Fruit fly (Drosophila melanogaster): Measurements from ENCODE around the gene dnt.
A peak's percentile ranks its signal among the peaks of the same experiment; 100 is the strongest.

The dnt gene

DNA sequence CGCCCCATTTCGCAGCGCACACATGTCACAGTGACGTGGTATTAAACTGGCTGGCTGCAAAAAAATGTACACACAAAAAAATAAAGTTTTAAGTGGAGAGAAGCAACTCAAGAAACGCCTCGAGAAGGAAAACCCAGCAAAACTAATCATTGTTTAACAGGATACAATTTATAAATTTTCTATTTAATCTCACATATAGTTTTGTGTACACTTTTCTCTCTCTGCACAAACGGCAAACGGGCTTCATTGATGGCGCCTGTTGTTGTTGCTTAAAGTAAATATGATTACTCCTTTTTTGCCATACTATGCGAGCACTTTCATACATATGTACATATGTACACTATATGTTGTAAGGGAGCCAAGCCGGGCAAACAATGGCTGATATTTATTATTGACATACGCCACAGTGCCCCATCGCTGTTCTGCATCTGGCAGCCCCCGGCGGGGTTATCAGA is 5.0 kb downstream of the dnt start (continued):
- no peak for TF ChIP-seq bigmax (GFP tag; optimal IDR thresholded peaks at IDR 0.05)
- peak; percentile 43 for TF ChIP-seq pum (GFP tag; optimal IDR thresholded peaks at IDR 0.05)
- peak; percentile 51 for TF ChIP-seq CG4404 (GFP tag; IDR thresholded peaks at IDR 0.05)
- no peak for TF ChIP-seq Nf-YC (tag; optimal IDR thresholded peaks at IDR 0.05)
- TF ChIP-seq prd (optimal IDR thresholded peaks at IDR 0.05): no peak
- TF ChIP-seq prd (GFP tag; IDR thresholded peaks at IDR 0.05): peak; percentile 79; the same call in 2 of the 3 replicates
- no peak for TF ChIP-seq klu (GFP tag; IDR thresholded peaks at IDR 0.05)
- peak; percentile 26 for TF ChIP-seq CG12104 (GFP tag; optimal IDR thresholded peaks at IDR 0.05)
- TF ChIP-seq BtbVII (GFP tag; optimal IDR thresholded peaks at IDR 0.05): no peak
- TF ChIP-seq CG6654 (GFP tag; optimal IDR thresholded peaks at IDR 0.05): no peak
- peak; percentile 36 for TF ChIP-seq CG16815 (GFP tag; optimal IDR thresholded peaks at IDR 0.05)
- TF ChIP-seq Opbp (GFP tag; IDR thresholded peaks at IDR 0.05; ENCODE audit: partially characterized antibody): no peak
- no peak for TF ChIP-seq CG2120 (GFP tag; optimal IDR thresholded peaks at IDR 0.05)
- no peak for TF ChIP-seq sd (tag; optimal IDR thresholded peaks at IDR 0.05)
- TF ChIP-seq Fer3 (tag; optimal IDR thresholded peaks at IDR 0.05): no peak
- no peak for TF ChIP-seq CG12769 (tag; optimal IDR thresholded peaks at IDR 0.05)
- TF ChIP-seq pho (GFP tag; optimal IDR thresholded peaks at IDR 0.05): no peak
- no peak for TF ChIP-seq vfl (GFP tag; optimal IDR thresholded peaks at IDR 0.05)
- TF ChIP-seq CG3281 (GFP tag; optimal IDR thresholded peaks at IDR 0.05): no peak
- peak; percentile 88 for TF ChIP-seq CG15696 (tag; optimal IDR thresholded peaks at IDR 0.05)
- TF ChIP-seq Usf (GFP tag; optimal IDR thresholded peaks at IDR 0.05): no peak
- TF ChIP-seq Awh (GFP tag; IDR thresholded peaks at IDR 0.05): 0 out of 2 replicates have a peak, but pooled peaks have one; percentile 27
- peak; percentile 44 for TF ChIP-seq chn (GFP tag; optimal IDR thresholded peaks at IDR 0.05)
- TF ChIP-seq CG11093 (GFP tag; IDR thresholded peaks at IDR 0.05): 0 out of 3 replicates have a peak, but pooled peaks have one; percentile 44
- TF ChIP-seq CG8944 (GFP tag; optimal IDR thresholded peaks at IDR 0.05): peak; percentile 54
- TF ChIP-seq Doc3 (GFP tag; IDR thresholded peaks at IDR 0.05; ENCODE audit: partially characterized antibody): no peak
- TF ChIP-seq CG15011 (GFP tag; optimal IDR thresholded peaks at IDR 0.05): no peak
- TF ChIP-seq Oaz (GFP tag; IDR thresholded peaks at IDR 0.05): no peak
- peak; percentile 33 for TF ChIP-seq CG15601 (tag; optimal IDR thresholded peaks at IDR 0.05)
- TF ChIP-seq nerfin-1 (tag; optimal IDR thresholded peaks at IDR 0.05): peak; percentile 28
- TF ChIP-seq cato (GFP tag; optimal IDR thresholded peaks at IDR 0.05; ENCODE audit: borderline replicate concordance): no peak
- TF ChIP-seq Ets97D (GFP tag; optimal IDR thresholded peaks at IDR 0.05): peak; percentile 10
- no peak for TF ChIP-seq al (GFP tag; IDR thresholded peaks at IDR 0.05)
- TF ChIP-seq CG2678 (tag; optimal IDR thresholded peaks at IDR 0.05): peak; percentile 47
- TF ChIP-seq salm (tag; optimal IDR thresholded peaks at IDR 0.05): no peak
- TF ChIP-seq pb (GFP tag; optimal IDR thresholded peaks at IDR 0.05): no peak
- TF ChIP-seq CG12071 (GFP tag; optimal IDR thresholded peaks at IDR 0.05): peak; percentile 15
- TF ChIP-seq CG11398 (GFP tag; optimal IDR thresholded peaks at IDR 0.05): peak; percentile 55
- peak; percentile 53; the same call in 2 of the 3 replicates for TF ChIP-seq CG11695 (GFP tag; IDR thresholded peaks at IDR 0.05)
- TF ChIP-seq inv (GFP tag; IDR thresholded peaks at IDR 0.05; ENCODE audit: partially characterized antibody): no peak
- no peak for TF ChIP-seq bowl (GFP tag; IDR thresholded peaks at IDR 0.05)
- TF ChIP-seq ato (GFP tag; IDR thresholded peaks at IDR 0.05; ENCODE audit: partially characterized antibody): no peak
- TF ChIP-seq ac (GFP tag; optimal IDR thresholded peaks at IDR 0.05): peak; percentile 77
- TF ChIP-seq rib (GFP tag; IDR thresholded peaks at IDR 0.05): no peak
- peak; percentile 42 for TF ChIP-seq Hr3 (GFP tag; optimal IDR thresholded peaks at IDR 0.05)
- TF ChIP-seq nom (GFP tag; optimal IDR thresholded peaks at IDR 0.05): peak; percentile 62
- TF ChIP-seq Kr (GFP tag; optimal IDR thresholded peaks at IDR 0.05): peak; percentile 68
- TF ChIP-seq CG10654 (GFP tag; optimal IDR thresholded peaks at IDR 0.05): peak; percentile 52
- TF ChIP-seq grau (tag; optimal IDR thresholded peaks at IDR 0.05): peak; percentile 26
- TF ChIP-seq bcd (GFP tag; optimal IDR thresholded peaks at IDR 0.05): peak; percentile 36
- TF ChIP-seq Bgb (GFP tag; IDR thresholded peaks at IDR 0.05; ENCODE audit: partially characterized antibody): no peak

Data from whole organism, embryonic.